Worm (Caenorhabditis elegans) whole organism, L1 larva: ENCODE results near the gene srw-79.

ENCODE experiments used
- C04F5.9 ChIP-seq: sonication (generic microtip); optimal IDR thresholded peaks from 2 replicates; lab custom pipeline; 2016; ENCODE audit warnings: missing genetic modification characterization, missing compliant biosample characterization
- C16A3.4 ChIP-seq: fragments of 150-350 bp; optimal IDR thresholded peaks from 2 replicates; lab custom pipeline; 2014; ENCODE audit warnings: missing biosample characterization, missing genetic modification characterization
- alr-1 ChIP-seq: fragments of 200-800 bp; sonication (Bioruptor generic); optimal IDR thresholded peaks from 2 replicates; lab custom pipeline; 2018; ENCODE audit warnings: borderline replicate concordance, mild to moderate bottlenecking, missing genetic modification characterization, missing compliant biosample characterization
- aly-2 ChIP-seq: fragments of 150-350 bp; optimal IDR thresholded peaks from 2 replicates; lab custom pipeline; 2014; ENCODE audit warnings: missing biosample characterization, missing genetic modification characterization
- ama-1 ChIP-seq: fragments of 150-350 bp; optimal IDR thresholded peaks from 2 replicates; lab custom pipeline; 2014
- ceh-63 ChIP-seq: fragments of 200-800 bp; sonication (Bioruptor generic); optimal IDR thresholded peaks from 2 replicates; lab custom pipeline; 2018; ENCODE audit warnings: mild to moderate bottlenecking, missing genetic modification characterization, missing compliant biosample characterization
- ceh-88 ChIP-seq: fragments of 200-800 bp; sonication (Bioruptor generic); IDR thresholded peaks from 2 replicates; pipeline ENCODE4 v1.3.6; 2022; ENCODE audit warnings: missing genetic modification characterization, missing compliant biosample characterization
- ceh-90 ChIP-seq: sonication (generic microtip); optimal IDR thresholded peaks from 2 replicates; lab custom pipeline; 2016; ENCODE audit warnings: missing genetic modification characterization, missing compliant biosample characterization
- ces-1 ChIP-seq: fragments of 150-350 bp; optimal IDR thresholded peaks from 2 replicates; lab custom pipeline; 2014; ENCODE audit warnings: missing biosample characterization, missing genetic modification reagents, missing genetic modification characterization
- efl-1 ChIP-seq, 4 experiments: fragments of 150-350 bp; optimal IDR thresholded peaks in 3 of 4; peaks in 1 of 4; 1 replicate in 1 of 4; 2 replicates in 3 of 4; lab custom pipeline; 2014; ENCODE audit warnings: missing biosample characterization in 2 of 4, missing genetic modification characterization in 2 of 4, missing genetic modification reagents in 2 of 4
- egl-13 ChIP-seq: sonication (generic microtip); optimal IDR thresholded peaks from 2 replicates; lab custom pipeline; 2016; ENCODE audit warnings: missing genotype, missing genetic modification reagents, missing genetic modification characterization, missing compliant biosample characterization
- egl-27 ChIP-seq, 2 experiments: fragments of 150-350 bp in 1 of 2; sonication (generic microtip); optimal IDR thresholded peaks; 3 replicates each; lab custom pipeline; 2017 to 2018; ENCODE audit warnings: missing biosample characterization in 2 of 2, missing genetic modification characterization in 2 of 2, missing genetic modification reagents in 2 of 2
- elt-2 ChIP-seq: sonication (generic microtip); optimal IDR thresholded peaks from 2 replicates; lab custom pipeline; 2016; ENCODE audit warnings: missing genetic modification characterization, mild to moderate bottlenecking, inconsistent platforms, missing compliant biosample characterization, missing genetic modification reagents
- elt-3 ChIP-seq, 6 experiments: fragments of 150-350 bp in 1 of 6; sonication (generic microtip); optimal IDR thresholded peaks; 2 replicates each; lab custom pipeline; 2017 to 2018; ENCODE audit warnings: missing biosample characterization in 6 of 6, missing genetic modification characterization in 6 of 6, inconsistent platforms in 1 of 6
- fkh-10 ChIP-seq: sonication (generic microtip); optimal IDR thresholded peaks from 2 replicates; lab custom pipeline; 2017; ENCODE audit warnings: missing biosample characterization, missing genetic modification reagents, missing genetic modification characterization
- fkh-4 ChIP-seq: sonication (generic microtip); optimal IDR thresholded peaks from 2 replicates; lab custom pipeline; 2016; ENCODE audit warnings: missing compliant biosample characterization, missing genetic modification characterization, borderline replicate concordance
- fkh-8 ChIP-seq: sonication (generic microtip); optimal IDR thresholded peaks from 2 replicates; lab custom pipeline; 2016; ENCODE audit warnings: mild to moderate bottlenecking, missing genetic modification characterization, missing compliant biosample characterization
- hlh-17 ChIP-seq: fragments of 200-800 bp; sonication (Bioruptor generic); optimal IDR thresholded peaks from 2 replicates; lab custom pipeline; 2018; ENCODE audit warnings: missing genetic modification characterization, mild to moderate bottlenecking, missing compliant biosample characterization, moderate library complexity, borderline replicate concordance
- irx-1 ChIP-seq: sonication (generic microtip); optimal IDR thresholded peaks from 2 replicates; lab custom pipeline; 2016; ENCODE audit warnings: missing genetic modification characterization, missing compliant biosample characterization
- lin-13 ChIP-seq: fragments of 150-350 bp; optimal IDR thresholded peaks from 2 replicates; lab custom pipeline; 2014; ENCODE audit warnings: missing biosample characterization, missing genetic modification reagents, missing genetic modification characterization
- lin-15B ChIP-seq: fragments of 150-350 bp; sonication (generic microtip); optimal IDR thresholded peaks from 3 replicates; lab custom pipeline; 2014; ENCODE audit warnings: missing biosample characterization, missing genetic modification characterization
- lin-35 ChIP-seq, 2 experiments: fragments of 150-350 bp; optimal IDR thresholded peaks; 2 replicates each; lab custom pipeline; 2014; ENCODE audit warnings: missing biosample characterization in 2 of 2, missing genetic modification characterization in 2 of 2, missing genetic modification reagents in 2 of 2
- lin-39 ChIP-seq: fragments of 150-350 bp; optimal IDR thresholded peaks from 2 replicates; lab custom pipeline; 2014; ENCODE audit warnings: missing biosample characterization, missing genetic modification reagents, missing genetic modification characterization
- lir-3 ChIP-seq: sonication (generic microtip); optimal IDR thresholded peaks from 2 replicates; lab custom pipeline; 2016; ENCODE audit warnings: mild to moderate bottlenecking, missing genetic modification characterization, moderate library complexity, missing compliant biosample characterization; ENCODE audit not compliant: poor library complexity
- lsy-2 ChIP-seq, 2 experiments: fragments of 150-350 bp; optimal IDR thresholded peaks; 2 replicates each; lab custom pipeline; 2014; ENCODE audit warnings: missing biosample characterization in 2 of 2, missing genetic modification characterization in 2 of 2
- mab-9 ChIP-seq: fragments of 200-800 bp; sonication (Bioruptor generic); IDR thresholded peaks from 2 replicates; pipeline ENCODE4 v1.3.6; 2022; ENCODE audit warnings: missing genetic modification reagents, missing genetic modification characterization, missing compliant biosample characterization
- mdl-1 ChIP-seq, 2 experiments: fragments of 150-350 bp; optimal IDR thresholded peaks; 2 replicates each; lab custom pipeline; 2014 to 2017; ENCODE audit warnings: missing biosample characterization in 2 of 2, missing genetic modification characterization in 2 of 2, inconsistent platforms in 1 of 2
- mep-1 ChIP-seq: fragments of 150-350 bp; optimal IDR thresholded peaks from 2 replicates; lab custom pipeline; 2014; ENCODE audit warnings: missing biosample characterization, missing genetic modification characterization
- nhr-11 ChIP-seq: fragments of 150-350 bp; optimal IDR thresholded peaks from 2 replicates; lab custom pipeline; 2014; ENCODE audit warnings: missing biosample characterization, missing genetic modification characterization
- nhr-12 ChIP-seq: sonication (generic microtip); optimal IDR thresholded peaks from 2 replicates; lab custom pipeline; 2017; ENCODE audit warnings: missing biosample characterization, missing genetic modification characterization
- nhr-19 ChIP-seq: fragments of 200-800 bp; sonication (Bioruptor generic); conservative IDR thresholded peaks from 2 replicates; pipeline ENCODE4 v1.3.6; 2022; ENCODE audit warnings: missing genetic modification characterization, missing compliant biosample characterization
- nhr-20 ChIP-seq: sonication (generic microtip); optimal IDR thresholded peaks from 2 replicates; lab custom pipeline; 2016; ENCODE audit warnings: mild to moderate bottlenecking, missing genetic modification characterization, missing compliant biosample characterization
- nhr-237 ChIP-seq: fragments of 150-350 bp; optimal IDR thresholded peaks from 2 replicates; lab custom pipeline; 2014; ENCODE audit warnings: missing biosample characterization, missing genetic modification characterization
- nhr-47 ChIP-seq: sonication (generic microtip); optimal IDR thresholded peaks from 2 replicates; lab custom pipeline; 2016; ENCODE audit warnings: mild to moderate bottlenecking, missing genetic modification characterization, moderate library complexity, missing compliant biosample characterization
- nhr-71 ChIP-seq: sonication (generic microtip); optimal IDR thresholded peaks from 2 replicates; lab custom pipeline; 2016; ENCODE audit warnings: mild to moderate bottlenecking, missing genetic modification characterization, moderate library complexity, missing compliant biosample characterization
- nhr-90 ChIP-seq: sonication (generic microtip); optimal IDR thresholded peaks from 2 replicates; lab custom pipeline; 2016; ENCODE audit warnings: mild to moderate bottlenecking, missing genetic modification characterization, missing compliant biosample characterization; ENCODE audit not compliant: poor library complexity
- pag-3 ChIP-seq: sonication (generic microtip); optimal IDR thresholded peaks from 2 replicates; lab custom pipeline; 2017; ENCODE audit warnings: missing genetic modification characterization, mild to moderate bottlenecking, missing compliant biosample characterization, antibody characterized with exemption, borderline replicate concordance; ENCODE audit not compliant: insufficient read depth
- rnt-1 ChIP-seq: sonication (generic microtip); optimal IDR thresholded peaks from 2 replicates; lab custom pipeline; 2016; ENCODE audit warnings: mild to moderate bottlenecking, missing genetic modification characterization, moderate library complexity, missing compliant biosample characterization
- snpc-4 ChIP-seq: fragments of 150-350 bp; optimal IDR thresholded peaks from 2 replicates; lab custom pipeline; 2014; ENCODE audit warnings: missing biosample characterization, missing genetic modification characterization
- sptf-1 ChIP-seq: fragments of 150-350 bp; optimal IDR thresholded peaks from 2 replicates; lab custom pipeline; 2014; ENCODE audit warnings: missing biosample characterization, missing genetic modification characterization
- sup-37 ChIP-seq: fragments of 200-800 bp; sonication (Bioruptor generic); optimal IDR thresholded peaks from 2 replicates; lab custom pipeline; 2018; ENCODE audit warnings: mild to moderate bottlenecking, missing genetic modification characterization, missing compliant biosample characterization
- swsn-7 ChIP-seq: sonication (generic microtip); optimal IDR thresholded peaks from 2 replicates; lab custom pipeline; 2016; ENCODE audit warnings: missing genetic modification characterization, missing compliant biosample characterization
- unc-30 ChIP-seq: sonication (generic microtip); optimal IDR thresholded peaks from 2 replicates; lab custom pipeline; 2017; ENCODE audit warnings: missing biosample characterization, missing genetic modification characterization
- unc-86 ChIP-seq: sonication (generic microtip); optimal IDR thresholded peaks from 2 replicates; lab custom pipeline; 2016; ENCODE audit warnings: missing genetic modification characterization, missing compliant biosample characterization
- unc-98 ChIP-seq: fragments of 200-800 bp; sonication (Bioruptor generic); IDR thresholded peaks from 2 replicates; pipeline ENCODE4 v1.3.6; 2022; ENCODE audit warnings: missing genetic modification characterization, missing compliant biosample characterization
- xbp-1 ChIP-seq: sonication (generic microtip); optimal IDR thresholded peaks from 2 replicates; lab custom pipeline; 2016; ENCODE audit warnings: missing genetic modification characterization, missing compliant biosample characterization
- ztf-11 ChIP-seq, 2 experiments: sonication (generic microtip); optimal IDR thresholded peaks; 2 replicates each; lab custom pipeline; 2016 to 2017; ENCODE audit warnings: missing genetic modification characterization in 2 of 2, missing biosample characterization in 1 of 2, missing compliant biosample characterization in 1 of 2
- ztf-4 ChIP-seq: fragments of 150-350 bp; optimal IDR thresholded peaks from 2 replicates; lab custom pipeline; 2014; ENCODE audit warnings: missing biosample characterization, missing genetic modification characterization

The srw-79 gene

DNA sequence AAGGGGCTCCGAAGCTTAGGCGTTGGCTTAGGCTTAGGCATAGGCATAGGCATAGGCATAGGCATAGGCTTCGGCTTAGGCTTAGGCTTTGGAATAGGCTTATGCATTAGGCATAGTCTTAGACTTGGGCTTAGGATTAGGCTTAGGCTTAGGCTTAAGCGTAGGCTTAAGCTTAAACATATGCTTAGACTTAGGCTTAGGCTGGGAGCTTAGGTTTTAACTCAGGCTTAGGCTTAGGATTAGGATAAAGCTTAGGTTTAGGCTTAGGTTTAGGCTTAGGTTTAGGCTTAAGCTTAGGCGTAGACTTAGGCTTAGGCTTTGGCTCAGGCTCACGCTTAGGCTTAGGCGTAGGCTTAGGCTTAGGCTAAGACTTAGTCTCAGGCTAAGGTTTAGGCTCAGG lies 43.6 kb downstream of the srw-79 start:
- TF ChIP-seq elt-3 (tag; optimal IDR thresholded peaks at IDR 0.05; lab: Kevin White, UChicago) (no peak), fkh-8 (tag; lab: Kevin White, UChicago) (no peak), efl-1 (optimal IDR thresholded peaks at IDR 0.05; lab: Kevin White, UChicago) (no peak), efl-1 (GFP tag; optimal IDR thresholded peaks at IDR 0.05 in 1 of 2; lab: Kevin White, UChicago) (peak in 1 of 2 experiments; percentile 29), pag-3 (tag; lab: Kevin White, UChicago) (no peak)
- TF ChIP-seq, all 84 proteins: peak for 1

DNA sequence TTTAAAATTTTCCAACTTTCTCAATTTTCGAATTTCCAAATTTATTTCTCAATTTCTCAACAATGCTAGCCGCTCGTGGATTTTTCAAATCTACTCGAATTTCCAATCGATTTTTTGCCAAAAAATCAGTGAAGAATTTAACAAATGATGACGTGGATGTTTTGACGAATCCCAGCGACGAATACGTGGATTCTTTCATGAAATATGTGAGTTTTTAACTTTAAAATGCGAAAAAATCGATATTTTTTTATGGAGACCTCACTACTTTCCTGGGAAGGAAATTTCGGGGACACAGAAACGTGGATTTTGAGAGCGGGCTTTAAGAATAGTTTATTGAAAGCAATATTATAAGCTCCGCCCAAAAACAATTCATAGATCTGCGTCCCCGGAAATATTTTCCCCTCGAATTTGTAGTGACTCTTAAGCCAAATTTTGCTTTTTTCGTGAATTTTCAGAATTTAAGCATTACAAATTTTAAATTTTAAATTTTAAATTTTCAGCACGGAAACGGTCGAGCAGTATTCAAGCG lies 45.1 kb downstream of the srw-79 start, which contains the start of gene K08A2.2:
Gene K08A2.2, plus strand, starts transcription at position 51 of the 529 bp plus-strand sequence.
- no peak for TF ChIP-seq alr-1 (tag; lab: Kevin White, UChicago)
- TF ChIP-seq nhr-11 (tag; lab: Kevin White, UChicago), result no peak
- TF ChIP-seq nhr-47 (tag; lab: Kevin White, UChicago), result peak; percentile 48
- no peak for TF ChIP-seq fkh-10 (GFP tag; lab: Kevin White, UChicago)
- no peak for TF ChIP-seq ama-1 (lab: Kevin White, UChicago)
- TF ChIP-seq aly-2 (tag; lab: Kevin White, UChicago), result no peak
- no peak for TF ChIP-seq unc-30
- TF ChIP-seq lin-15B (tag; lab: Kevin White, UChicago), result no peak
- peak; percentile 16 for TF ChIP-seq egl-13
- no peak for TF ChIP-seq unc-86 (tag; lab: Kevin White, UChicago)
- TF ChIP-seq snpc-4 (tag; lab: Kevin White, UChicago), result no peak
- TF ChIP-seq lin-13, result no peak
- no peak for TF ChIP-seq nhr-237 (tag; lab: Kevin White, UChicago)
- no peak for TF ChIP-seq ztf-4 (tag; lab: Kevin White, UChicago)
- peak; percentile 28 for TF ChIP-seq elt-2 (tag; lab: Kevin White, UChicago)
- no peak for TF ChIP-seq irx-1 (tag; lab: Kevin White, UChicago)
- TF ChIP-seq ceh-63 (GFP tag; lab: Kevin White, UChicago), result no peak
- peak; percentile 77 for TF ChIP-seq lir-3 (tag; lab: Kevin White, UChicago)
- no peak for TF ChIP-seq lin-39 (tag; lab: Kevin White, UChicago)
- TF ChIP-seq fkh-8 (tag; lab: Kevin White, UChicago), result no peak
- TF ChIP-seq ceh-90 (tag; lab: Kevin White, UChicago), result peak; percentile 39
- TF ChIP-seq lsy-2 (tag; optimal IDR thresholded peaks at IDR 0.05; lab: Kevin White, UChicago), result no peak
- peak; percentile 73 for TF ChIP-seq unc-98
- no peak for TF ChIP-seq nhr-20 (tag; lab: Kevin White, UChicago)
- TF ChIP-seq rnt-1 (tag; lab: Kevin White, UChicago), result peak; percentile 51
- TF ChIP-seq pag-3 (tag; lab: Kevin White, UChicago), result no peak
- TF ChIP-seq ceh-88 (GFP tag; lab: Robert Waterston, UW), result no peak
- TF ChIP-seq nhr-90 (tag; lab: Kevin White, UChicago), result peak; percentile 31
- peak; percentile 36 for TF ChIP-seq nhr-19 (GFP tag; lab: Robert Waterston, UW)
- TF ChIP-seq nhr-12, result no peak
- TF ChIP-seq mdl-1 (tag; optimal IDR thresholded peaks at IDR 0.05; lab: Kevin White, UChicago), result no peak
- TF ChIP-seq swsn-7 (tag; lab: Kevin White, UChicago), result no peak
- TF ChIP-seq mab-9, result no peak; the same call in 1 of the 2 replicates
- TF ChIP-seq lin-35 (GFP tag; optimal IDR thresholded peaks at IDR 0.05; lab: Kevin White, UChicago), result no peak
- TF ChIP-seq ces-1, result no peak
- no peak for TF ChIP-seq sup-37
- no peak for TF ChIP-seq egl-27 (tag; optimal IDR thresholded peaks at IDR 0.05; lab: Kevin White, UChicago)
- no peak for TF ChIP-seq C04F5.9 (tag; lab: Kevin White, UChicago)
- no peak for TF ChIP-seq hlh-17 (GFP tag; lab: Kevin White, UChicago)
- no peak for TF ChIP-seq fkh-4 (tag; lab: Kevin White, UChicago)
- TF ChIP-seq mep-1 (tag; lab: Kevin White, UChicago), result no peak
- TF ChIP-seq efl-1 (optimal IDR thresholded peaks at IDR 0.05; lab: Kevin White, UChicago), result peak in 1 of 2 experiments; percentile 24
- TF ChIP-seq efl-1 (GFP tag; optimal IDR thresholded peaks at IDR 0.05 in 1 of 2; lab: Kevin White, UChicago), result peak in 1 of 2 experiments; percentile 64
- no peak for TF ChIP-seq sptf-1 (tag; lab: Kevin White, UChicago)
- TF ChIP-seq ztf-11 (tag; optimal IDR thresholded peaks at IDR 0.05; lab: Kevin White, UChicago), result peak in 1 of 2 experiments; percentile 54
- no peak for TF ChIP-seq C16A3.4 (tag; lab: Kevin White, UChicago)
- peak; percentile 35 for TF ChIP-seq nhr-71 (tag; lab: Kevin White, UChicago)
- peak; percentile 17 for TF ChIP-seq xbp-1
